Fruit fly (Drosophila melanogaster) Kc167 (cell line): ENCODE data around the gene Prosbeta2.

ENCODE experiments used
- Myc ChIP-seq: fragments of >200 bp; optimal IDR thresholded peaks from 2 replicates; lab custom pipeline; 2017; ENCODE audit warnings: missing external identifiers
- Sin3A ChIP-seq: fragments of >200 bp; optimal IDR thresholded peaks from 2 replicates; lab custom pipeline; 2018; ENCODE audit warnings: missing external identifiers
- h ChIP-seq: fragments of >200 bp; optimal IDR thresholded peaks from 3 replicates; lab custom pipeline; 2018; ENCODE audit warnings: missing external identifiers
- insv ChIP-seq: fragments of >200 bp; optimal IDR thresholded peaks from 3 replicates; lab custom pipeline; 2018; ENCODE audit warnings: missing external identifiers
- psq ChIP-seq: fragments of >200 bp; optimal IDR thresholded peaks from 2 replicates; lab custom pipeline; 2017; ENCODE audit warnings: missing external identifiers
- ttk ChIP-seq: sonication (Bioruptor generic); optimal IDR thresholded peaks from 2 replicates; lab custom pipeline; 2017; ENCODE audit warnings: missing external identifiers

The Prosbeta2 gene

dm6 chr3L:15021008-15021407 is 21.3 kb downstream of the Prosbeta2 start:
- TF ChIP-seq insv (lab: Kevin White, UChicago), result no peak
- TF ChIP-seq Sin3A (lab: Kevin White, UChicago), result no peak
- TF ChIP-seq h (lab: Kevin White, UChicago), result no peak
- no peak for TF ChIP-seq ttk (lab: Kevin White, UChicago)
- no peak for TF ChIP-seq Myc (lab: Kevin White, UChicago)
- no peak for TF ChIP-seq psq (lab: Kevin White, UChicago)

- TF ChIP-seq Sin3A (lab: Kevin White, UChicago) (no peak), ttk (lab: Kevin White, UChicago) (no peak), psq (lab: Kevin White, UChicago) (no peak), h (lab: Kevin White, UChicago) (no peak), Myc (lab: Kevin White, UChicago) (no peak), insv (lab: Kevin White, UChicago) (no peak)
Measured at dm6 chr3L:15023192-15023591, 23.4 kb downstream of the Prosbeta2 start, which contains the start of gene CG32148. Gene CG32148 (plus strand): TSS chr3L:15023492.

- TF ChIP-seq insv (lab: Kevin White, UChicago), result no peak
- no peak for TF ChIP-seq psq (lab: Kevin White, UChicago)
- no peak for TF ChIP-seq Myc (lab: Kevin White, UChicago)
- TF ChIP-seq ttk (lab: Kevin White, UChicago), result no peak
- no peak for TF ChIP-seq h (lab: Kevin White, UChicago)
- no peak for TF ChIP-seq Sin3A (lab: Kevin White, UChicago)
Measured at dm6 chr3L:15031773-15032172, 32.0 kb downstream of the Prosbeta2 start.

dm6 chr3L:15034061-15034713 is 34.4 kb downstream of the Prosbeta2 start:
- no peak for TF ChIP-seq Sin3A (lab: Kevin White, UChicago)
- TF ChIP-seq insv (lab: Kevin White, UChicago), result no peak
- no peak for TF ChIP-seq ttk (lab: Kevin White, UChicago)
- no peak for TF ChIP-seq psq (lab: Kevin White, UChicago)
- no peak for TF ChIP-seq h (lab: Kevin White, UChicago)
- TF ChIP-seq Myc (lab: Kevin White, UChicago), result no peak

- no peak for TF ChIP-seq Sin3A (lab: Kevin White, UChicago)
- no peak for TF ChIP-seq Myc (lab: Kevin White, UChicago)
- no peak for TF ChIP-seq h (lab: Kevin White, UChicago)
- no peak for TF ChIP-seq psq (lab: Kevin White, UChicago)
- TF ChIP-seq ttk (lab: Kevin White, UChicago), result no peak
- no peak for TF ChIP-seq insv (lab: Kevin White, UChicago)
Measured at dm6 chr3L:15034714-15035076, 34.9 kb downstream of the Prosbeta2 start.

dm6 chr3L:15035585-15035984 is 35.8 kb downstream of the Prosbeta2 start:
- TF ChIP-seq ttk (lab: Kevin White, UChicago), result no peak
- no peak for TF ChIP-seq Myc (lab: Kevin White, UChicago)
- no peak for TF ChIP-seq h (lab: Kevin White, UChicago)
- TF ChIP-seq Sin3A (lab: Kevin White, UChicago), result no peak
- no peak for TF ChIP-seq psq (lab: Kevin White, UChicago)
- TF ChIP-seq insv (lab: Kevin White, UChicago), result no peak

dm6 chr3L:15039510-15039909 is 39.8 kb downstream of the Prosbeta2 start:
- TF ChIP-seq h (lab: Kevin White, UChicago) (no peak), Sin3A (lab: Kevin White, UChicago) (no peak), psq (lab: Kevin White, UChicago) (no peak), insv (lab: Kevin White, UChicago) (no peak)

dm6 chr3L:15040329-15040886 is 40.7 kb downstream of the Prosbeta2 start:
- TF ChIP-seq Myc (lab: Kevin White, UChicago) (no peak), ttk (lab: Kevin White, UChicago) (no peak), insv (lab: Kevin White, UChicago) (no peak), h (lab: Kevin White, UChicago) (no peak), Sin3A (lab: Kevin White, UChicago) (no peak), psq (lab: Kevin White, UChicago) (no peak)

dm6 chr3L:15042470-15042869 is 42.7 kb downstream of the Prosbeta2 start, which contains the start of gene Rpn12R:
Gene Rpn12R (minus strand): TSS chr3L:15042570.
- TF ChIP-seq ttk (lab: Kevin White, UChicago) (no peak), Sin3A (lab: Kevin White, UChicago) (no peak), Myc (lab: Kevin White, UChicago) (no peak), insv (lab: Kevin White, UChicago) (no peak), h (lab: Kevin White, UChicago) (no peak), psq (lab: Kevin White, UChicago) (no peak)

dm6 chr3L:15043465-15043864 is 43.7 kb downstream of the Prosbeta2 start:
- TF ChIP-seq insv (lab: Kevin White, UChicago) (no peak), psq (lab: Kevin White, UChicago) (no peak), Sin3A (lab: Kevin White, UChicago) (no peak), ttk (lab: Kevin White, UChicago) (no peak), Myc (lab: Kevin White, UChicago) (no peak), h (lab: Kevin White, UChicago) (no peak)

- TF ChIP-seq psq (lab: Kevin White, UChicago) (no peak), ttk (lab: Kevin White, UChicago) (no peak), insv (lab: Kevin White, UChicago) (no peak)
Measured at dm6 chr3L:15043874-15044336, 44.2 kb downstream of the Prosbeta2 start, which contains the start of gene ind. Gene ind (minus strand): TSS chr3L:15043924.
